Worm (Caenorhabditis elegans): ENCODE results near the gene srw-76.

ce11 chrV:16646372-16646771 is 8.3 kb upstream of the srw-76 start, which contains the start of gene W06G6.9:
- no peak for TF ChIP-seq ref-1 (GFP tag; conservative IDR thresholded peaks at IDR 0.05)
- no peak for TF ChIP-seq cog-1 (tag; optimal IDR thresholded peaks at IDR 0.05)
- no peak for TF ChIP-seq med-1 (GFP tag; optimal IDR thresholded peaks at IDR 0.05; ENCODE audit: insufficient read depth)
- TF ChIP-seq ztf-23 (GFP tag; IDR thresholded peaks at IDR 0.05): no peak
- no peak for TF ChIP-seq klf-2 (GFP tag; conservative IDR thresholded peaks at IDR 0.05)
- TF ChIP-seq tab-1 (GFP tag; IDR thresholded peaks at IDR 0.05): no peak

All from whole organism, midembryonic.